Fruit fly (Drosophila melanogaster) whole organism, prepupa: ENCODE data around the gene CG11980.
A peak's percentile ranks its signal among the peaks of the same experiment; 100 is the strongest.

Experiments
- Blimp-1 ChIP-seq: fragments of 200-800 bp; sonication (Bioruptor generic); optimal IDR thresholded peaks from 3 replicates; lab custom pipeline; 2017; ENCODE audit warnings: missing biosample characterization, missing genetic modification characterization, mild to moderate bottlenecking, moderate library complexity, missing genetic modification reagents
- CG10631 ChIP-seq: fragments of 200-800 bp; sonication (Bioruptor generic); optimal IDR thresholded peaks from 2 replicates; lab custom pipeline; 2016; ENCODE audit warnings: missing biosample characterization, missing genetic modification characterization
- CG11902 ChIP-seq: fragments of 200-800 bp; sonication (Bioruptor generic); optimal IDR thresholded peaks from 3 replicates; lab custom pipeline; 2016; ENCODE audit warnings: missing biosample characterization, missing genetic modification characterization
- CG15336 ChIP-seq: fragments of 200-800 bp; sonication (Bioruptor generic); IDR thresholded peaks from 2 replicates; pipeline ENCODE4 v1.3.6; 2022; ENCODE audit warnings: missing biosample characterization, missing genetic modification characterization
- CG1621 ChIP-seq: fragments of 200-800 bp; sonication (Bioruptor generic); optimal IDR thresholded peaks from 3 replicates; lab custom pipeline; 2018; ENCODE audit warnings: missing biosample characterization, mild to moderate bottlenecking, missing genetic modification characterization
- CG31627 ChIP-seq: fragments of 200-800 bp; sonication (Bioruptor generic); optimal IDR thresholded peaks from 3 replicates; lab custom pipeline; 2016; ENCODE audit warnings: missing biosample characterization, missing genetic modification characterization
- CG32006 ChIP-seq: fragments of 200-800 bp; sonication (Bioruptor generic); optimal IDR thresholded peaks from 3 replicates; lab custom pipeline; 2017; ENCODE audit warnings: missing biosample characterization, mild to moderate bottlenecking, missing genetic modification characterization
- CG3919 ChIP-seq: fragments of 200-800 bp; sonication (Bioruptor generic); optimal IDR thresholded peaks from 3 replicates; lab custom pipeline; 2016; ENCODE audit warnings: missing biosample characterization, missing genetic modification characterization
- CG4318 ChIP-seq: fragments of 200-800 bp; sonication (Bioruptor generic); optimal IDR thresholded peaks from 3 replicates; lab custom pipeline; 2017; ENCODE audit warnings: missing biosample characterization, mild to moderate bottlenecking, missing genetic modification characterization
- CG6163 ChIP-seq: fragments of 200-800 bp; sonication (Bioruptor generic); IDR thresholded peaks from 3 replicates; pipeline ENCODE4 v1.3.6; 2022; ENCODE audit warnings: missing biosample characterization, missing genetic modification characterization
- CG6792 ChIP-seq: fragments of 200-800 bp; sonication (Bioruptor generic); optimal IDR thresholded peaks from 3 replicates; lab custom pipeline; 2016; ENCODE audit warnings: missing biosample characterization, missing genetic modification characterization
- CG6854 ChIP-seq: fragments of 200-800 bp; sonication (Bioruptor generic); optimal IDR thresholded peaks from 2 replicates; lab custom pipeline; 2017; ENCODE audit warnings: missing biosample characterization, mild to moderate bottlenecking, missing genetic modification characterization
- CG7368 ChIP-seq: fragments of 200-800 bp; sonication (Bioruptor generic); optimal IDR thresholded peaks from 3 replicates; lab custom pipeline; 2016; ENCODE audit warnings: missing biosample characterization, missing genetic modification characterization
- CG8119 ChIP-seq: fragments of 200-800 bp; sonication (Bioruptor generic); IDR thresholded peaks from 3 replicates; pipeline ENCODE4 v1.3.6; 2022; ENCODE audit warnings: missing biosample characterization, missing genetic modification characterization
- CG9139 ChIP-seq: fragments of 200-800 bp; sonication (Bioruptor generic); optimal IDR thresholded peaks from 3 replicates; lab custom pipeline; 2017; ENCODE audit warnings: missing biosample characterization, mild to moderate bottlenecking, missing genetic modification characterization
- Eip75B ChIP-seq: fragments of 200-800 bp; sonication (Bioruptor generic); optimal IDR thresholded peaks from 3 replicates; lab custom pipeline; 2016; ENCODE audit warnings: missing biosample characterization, missing genetic modification characterization
- Eip78C ChIP-seq: fragments of 200-800 bp; sonication (Bioruptor generic); peaks from one replicate; lab custom pipeline; 2016; ENCODE audit warnings: missing biosample characterization, missing genetic modification characterization
- Ets21C ChIP-seq: fragments of 200-800 bp; sonication (Bioruptor generic); optimal IDR thresholded peaks from 3 replicates; lab custom pipeline; 2016; ENCODE audit warnings: missing biosample characterization, missing genetic modification characterization
- Ets96B ChIP-seq: fragments of 200-800 bp; optimal IDR thresholded peaks from 2 replicates; lab custom pipeline; 2019; ENCODE audit warnings: missing biosample characterization, mild to moderate bottlenecking, missing genetic modification characterization, moderate library complexity
- Hr38 ChIP-seq: sonication (Bioruptor generic); optimal IDR thresholded peaks from 2 replicates; lab custom pipeline; 2016; ENCODE audit warnings: missing biosample characterization, missing genetic modification characterization
- Hr39 ChIP-seq: fragments of 200-800 bp; sonication (Bioruptor generic); optimal IDR thresholded peaks from 2 replicates; lab custom pipeline; 2016; ENCODE audit warnings: missing biosample characterization, missing genetic modification characterization
- Hr4 ChIP-seq: fragments of 200-800 bp; sonication (Bioruptor generic); optimal IDR thresholded peaks from 3 replicates; lab custom pipeline; 2016; ENCODE audit warnings: missing biosample characterization, missing genetic modification characterization
- Lpt ChIP-seq: fragments of 200-800 bp; sonication (Bioruptor generic); optimal IDR thresholded peaks from 3 replicates; lab custom pipeline; 2016; ENCODE audit warnings: missing biosample characterization, missing genetic modification characterization
- OdsH ChIP-seq: fragments of 200-800 bp; sonication (Bioruptor generic); optimal IDR thresholded peaks from 3 replicates; lab custom pipeline; 2016; ENCODE audit warnings: missing biosample characterization, missing genetic modification characterization
- Sox102F ChIP-seq: fragments of 200-800 bp; sonication (Bioruptor generic); optimal IDR thresholded peaks from 2 replicates; lab custom pipeline; 2016; ENCODE audit warnings: missing biosample characterization, mild to moderate bottlenecking, missing genetic modification characterization
- Sox14 ChIP-seq: fragments of 200-800 bp; sonication (Bioruptor generic); optimal IDR thresholded peaks from 3 replicates; lab custom pipeline; 2016; ENCODE audit warnings: missing biosample characterization, missing genetic modification characterization
- Sox15 ChIP-seq: fragments of 200-800 bp; sonication (Bioruptor generic); optimal IDR thresholded peaks from 3 replicates; lab custom pipeline; 2016; ENCODE audit warnings: missing biosample characterization, missing genetic modification characterization
- achi ChIP-seq: fragments of 200-800 bp; sonication (Bioruptor generic); optimal IDR thresholded peaks from 3 replicates; lab custom pipeline; 2016; ENCODE audit warnings: missing biosample characterization, missing genetic modification characterization
- acj6 ChIP-seq: fragments of 200-800 bp; sonication (Bioruptor generic); optimal IDR thresholded peaks from 3 replicates; lab custom pipeline; 2016; ENCODE audit warnings: missing biosample characterization, missing genetic modification characterization
- cyc ChIP-seq: fragments of 200-800 bp; sonication (Bioruptor generic); optimal IDR thresholded peaks from 3 replicates; lab custom pipeline; 2016; ENCODE audit warnings: missing biosample characterization, missing genetic modification characterization
- dac ChIP-seq: fragments of 200-800 bp; sonication (Bioruptor generic); optimal IDR thresholded peaks from 2 replicates; lab custom pipeline; 2017; ENCODE audit warnings: missing biosample characterization, mild to moderate bottlenecking, missing genetic modification characterization
- dsx ChIP-seq: fragments of 200-800 bp; optimal IDR thresholded peaks from 3 replicates; lab custom pipeline; 2019; ENCODE audit warnings: missing biosample characterization, mild to moderate bottlenecking, missing genetic modification characterization, moderate library complexity; ENCODE audit not compliant: poor library complexity, severe bottlenecking
- eg ChIP-seq: fragments of 200-800 bp; sonication (Bioruptor generic); IDR thresholded peaks from 3 replicates; pipeline ENCODE4 v1.3.6; 2022; ENCODE audit warnings: missing biosample characterization, missing genetic modification characterization
- esn ChIP-seq: fragments of 200-800 bp; sonication (Bioruptor generic); optimal IDR thresholded peaks from 2 replicates; lab custom pipeline; 2016; ENCODE audit warnings: missing biosample characterization, mild to moderate bottlenecking, missing genetic modification characterization, moderate library complexity
- fd59A ChIP-seq: fragments of 200-800 bp; sonication (Bioruptor generic); optimal IDR thresholded peaks from 2 replicates; lab custom pipeline; 2017; ENCODE audit warnings: missing biosample characterization, mild to moderate bottlenecking, missing genetic modification characterization, missing genetic modification reagents
- fd85E ChIP-seq: fragments of 200-800 bp; sonication (Bioruptor generic); optimal IDR thresholded peaks from 3 replicates; lab custom pipeline; 2016; ENCODE audit warnings: missing biosample characterization, missing genetic modification characterization
- fkh ChIP-seq: fragments of 200-800 bp; sonication (Bioruptor generic); optimal IDR thresholded peaks from 3 replicates; lab custom pipeline; 2017; ENCODE audit warnings: missing biosample characterization, mild to moderate bottlenecking, missing genetic modification characterization, moderate library complexity
- lz ChIP-seq: fragments of 200-800 bp; sonication (Bioruptor generic); optimal IDR thresholded peaks from 3 replicates; lab custom pipeline; 2016; ENCODE audit warnings: missing biosample characterization, missing genetic modification characterization
- net ChIP-seq: fragments of 200-800 bp; sonication (Bioruptor generic); optimal IDR thresholded peaks from 3 replicates; lab custom pipeline; 2016; ENCODE audit warnings: missing biosample characterization, missing genetic modification characterization
- salr ChIP-seq, 2 experiments: fragments of 200-800 bp; sonication (Bioruptor generic); optimal IDR thresholded peaks; 3 replicates each; lab custom pipeline; 2016 to 2018; ENCODE audit warnings: missing biosample characterization in 2 of 2, missing genetic modification characterization in 2 of 2, mild to moderate bottlenecking in 1 of 2
- ss ChIP-seq, 2 experiments: fragments of 200-800 bp; sonication (Bioruptor generic); optimal IDR thresholded peaks; 2 replicates in 1 of 2; 3 replicates in 1 of 2; lab custom pipeline; 2017 to 2018; ENCODE audit warnings: mild to moderate bottlenecking in 2 of 2, missing biosample characterization in 2 of 2, missing genetic modification characterization in 2 of 2, moderate library complexity in 1 of 2
- svp ChIP-seq: fragments of 200-800 bp; sonication (Bioruptor generic); peaks from one replicate; lab custom pipeline; 2016; ENCODE audit warnings: missing biosample characterization, missing genetic modification characterization
- vri ChIP-seq: fragments of 200-800 bp; sonication (Bioruptor generic); optimal IDR thresholded peaks from 3 replicates; lab custom pipeline; 2016; ENCODE audit warnings: missing biosample characterization, mild to moderate bottlenecking, missing genetic modification characterization

CG11980 gene

DNA sequence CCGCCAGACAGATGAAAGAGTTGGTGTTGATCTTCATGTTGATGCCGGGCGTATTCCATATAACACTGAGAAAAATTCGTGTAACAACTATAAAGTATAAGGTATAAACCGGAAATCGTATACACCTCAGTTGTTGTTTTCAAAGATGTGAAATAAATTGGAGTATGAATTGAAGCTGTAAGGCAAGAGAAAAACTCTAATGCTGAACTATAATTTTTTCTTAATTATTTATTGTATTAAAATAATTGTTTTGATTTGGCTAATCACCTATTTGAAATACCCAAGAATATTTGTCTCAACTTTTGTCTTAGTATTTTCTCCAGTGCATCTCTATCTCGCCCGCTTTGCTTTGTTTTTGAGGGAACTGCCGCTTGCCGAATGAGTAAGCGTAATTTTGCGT is 43.5 kb upstream of the CG11980 start (continued):
- TF ChIP-seq CG3919 (GFP tag; lab: Kevin White, UChicago): peak; percentile 23
- peak; percentile 47 for TF ChIP-seq OdsH (GFP tag; lab: Kevin White, UChicago)
- TF ChIP-seq fkh (GFP tag; lab: Kevin White, UChicago): no peak
- TF ChIP-seq CG11902 (GFP tag; lab: Kevin White, UChicago): peak; percentile 22
- peak; percentile 67 for TF ChIP-seq Hr4 (GFP tag; lab: Kevin White, UChicago)
- no peak for TF ChIP-seq Hr39 (GFP tag; lab: Kevin White, UChicago)
- peak in 1 of 2 experiments; percentile 15 for TF ChIP-seq salr (GFP tag; optimal IDR thresholded peaks at IDR 0.05; lab: Kevin White, UChicago)
- no peak for TF ChIP-seq Hr38
- peak; percentile 17 for TF ChIP-seq CG31627 (GFP tag; lab: Kevin White, UChicago)
- peak; percentile 29 for TF ChIP-seq net
- no peak for TF ChIP-seq lz (GFP tag; lab: Kevin White, UChicago)
- no peak for TF ChIP-seq Blimp-1
- TF ChIP-seq, all 60 proteins: peak for 29

dm6 chr3R:8962860-8963755 is 40.7 kb upstream of the CG11980 start, which contains the start of gene ich:
Gene ich, minus strand, starts transcription at chr3R:8963037.
- TF ChIP-seq Sox15: no peak
- no peak for TF ChIP-seq Lpt (GFP tag; lab: Kevin White, UChicago)
- TF ChIP-seq CG32006 (GFP tag; lab: Kevin White, UChicago): peak; percentile 37
- 0 out of 3 replicates have a peak, but pooled peaks have one; percentile 33 for TF ChIP-seq eg (GFP tag; lab: Robert Waterston, UW)
- TF ChIP-seq CG1621: peak; percentile 62
- TF ChIP-seq dsx: peak; percentile 22
- TF ChIP-seq Ets96B (tag; lab: Kevin White, UChicago): no peak
- TF ChIP-seq svp (GFP tag; lab: Kevin White, UChicago): no peak
- TF ChIP-seq Ets21C (GFP tag; lab: Kevin White, UChicago): no peak
- TF ChIP-seq Eip78C (GFP tag; lab: Kevin White, UChicago): peak; percentile 68
- TF ChIP-seq CG3919 (GFP tag; lab: Kevin White, UChicago): peak; percentile 2
- TF ChIP-seq Eip75B (GFP tag; lab: Kevin White, UChicago): peak; percentile 2

DNA sequence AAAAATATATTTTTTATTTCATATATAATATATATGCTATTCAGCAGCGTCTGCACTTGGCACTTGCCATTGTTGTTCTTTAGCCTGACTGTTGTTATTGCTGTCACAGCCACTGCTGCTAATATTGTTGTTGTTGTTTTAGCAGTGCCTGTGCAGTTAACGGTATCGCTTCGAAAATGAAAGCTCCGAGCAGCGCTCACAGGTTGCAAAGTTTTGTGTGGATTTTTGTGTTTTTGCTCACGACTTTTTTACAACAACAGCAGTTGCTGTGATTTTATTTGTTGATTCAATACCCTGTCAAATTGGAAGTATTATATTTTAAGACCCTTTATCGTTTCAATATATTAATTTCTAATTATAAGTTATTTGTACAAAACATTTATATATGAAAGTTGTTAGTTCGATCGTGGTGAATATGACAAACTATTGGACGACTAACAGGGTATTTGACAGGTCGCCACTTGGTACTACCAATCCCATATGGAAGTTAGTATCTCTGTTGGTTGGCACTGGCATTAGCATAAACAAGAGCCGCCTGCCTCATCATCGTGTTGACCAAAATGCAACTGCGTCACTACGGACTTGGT is 40.0 kb upstream of the CG11980 start:
- no peak for TF ChIP-seq CG11902 (GFP tag; lab: Kevin White, UChicago)
- no peak for TF ChIP-seq dsx
- no peak for TF ChIP-seq Sox15
- peak; percentile 81 for TF ChIP-seq CG32006 (GFP tag; lab: Kevin White, UChicago)
- no peak for TF ChIP-seq CG7368 (GFP tag; lab: Kevin White, UChicago)
- TF ChIP-seq Ets96B (tag; lab: Kevin White, UChicago): no peak
- no peak for TF ChIP-seq Hr38
- no peak for TF ChIP-seq fd59A (GFP tag; lab: Kevin White, UChicago)
- TF ChIP-seq salr (GFP tag; optimal IDR thresholded peaks at IDR 0.05; lab: Kevin White, UChicago): no peak
- TF ChIP-seq cyc (GFP tag; lab: Kevin White, UChicago): no peak
- peak; percentile 8 for TF ChIP-seq acj6 (GFP tag; lab: Kevin White, UChicago)
- TF ChIP-seq Sox14: no peak
- no peak for TF ChIP-seq CG31627 (GFP tag; lab: Kevin White, UChicago)
- TF ChIP-seq Sox102F (GFP tag; lab: Kevin White, UChicago): no peak
- peak; percentile 65; the same call in 1 of the 3 replicates for TF ChIP-seq CG8119 (GFP tag; lab: Robert Waterston, UW)
- peak; percentile 56 for TF ChIP-seq CG4318 (GFP tag; lab: Kevin White, UChicago)
- peak; percentile 63 for TF ChIP-seq svp (GFP tag; lab: Kevin White, UChicago)
- no peak for TF ChIP-seq CG6854 (GFP tag; lab: Kevin White, UChicago)
- TF ChIP-seq vri (GFP tag; lab: Kevin White, UChicago): no peak
- TF ChIP-seq CG6163 (GFP tag; lab: Robert Waterston, UW): no peak
- TF ChIP-seq fkh (GFP tag; lab: Kevin White, UChicago): no peak
- no peak for TF ChIP-seq CG6792 (GFP tag; lab: Kevin White, UChicago)
- TF ChIP-seq Ets21C (GFP tag; lab: Kevin White, UChicago): no peak
- TF ChIP-seq CG9139 (GFP tag; lab: Kevin White, UChicago): no peak
- TF ChIP-seq ss (GFP tag; optimal IDR thresholded peaks at IDR 0.05; lab: Kevin White, UChicago): no peak
- no peak for TF ChIP-seq CG1621
- TF ChIP-seq Blimp-1: peak; percentile 42
- peak; percentile 62 for TF ChIP-seq CG15336
- TF ChIP-seq dac (GFP tag; lab: Kevin White, UChicago): peak; percentile 29
- TF ChIP-seq Eip75B (GFP tag; lab: Kevin White, UChicago): no peak
- no peak for TF ChIP-seq CG10631 (GFP tag; lab: Kevin White, UChicago)
- peak; percentile 75 for TF ChIP-seq eg (GFP tag; lab: Robert Waterston, UW)
- TF ChIP-seq achi (GFP tag; lab: Kevin White, UChicago): no peak
- TF ChIP-seq fd85E (GFP tag; lab: Kevin White, UChicago): no peak
- peak; percentile 17 for TF ChIP-seq esn (GFP tag; lab: Kevin White, UChicago)
